Fruit fly (Drosophila melanogaster) whole organism, adult: Measurements from ENCODE around the gene mbo.

ENCODE experiments used
- CG11617 ChIP-seq: fragments of 200-800 bp; sonication (Bioruptor generic); optimal IDR thresholded peaks from 2 replicates; lab custom pipeline; 2017; ENCODE audit warnings: mild to moderate bottlenecking, missing biosample characterization, missing genetic modification reagents, missing genetic modification characterization
- CG14711 ChIP-seq: fragments of 200-800 bp; sonication (Bioruptor generic); optimal IDR thresholded peaks from 2 replicates; lab custom pipeline; 2018; ENCODE audit warnings: missing biosample characterization, mild to moderate bottlenecking, missing genetic modification characterization, moderate library complexity
- CG1620 ChIP-seq: fragments of 200-800 bp; sonication (Bioruptor generic); optimal IDR thresholded peaks from 2 replicates; lab custom pipeline; 2016; ENCODE audit warnings: missing biosample characterization, missing genetic modification characterization
- CG5204 ChIP-seq: fragments of 200-800 bp; sonication (Bioruptor generic); optimal IDR thresholded peaks from 2 replicates; lab custom pipeline; 2016; ENCODE audit warnings: missing biosample characterization, missing genetic modification characterization
- CG7045 ChIP-seq: fragments of 200-800 bp; sonication (Bioruptor generic); optimal IDR thresholded peaks from 2 replicates; lab custom pipeline; 2017; ENCODE audit warnings: missing biosample characterization, mild to moderate bottlenecking, missing genetic modification characterization
- CG7101 ChIP-seq: fragments of 200-800 bp; sonication (Bioruptor generic); optimal IDR thresholded peaks from 2 replicates; lab custom pipeline; 2018; ENCODE audit warnings: missing biosample characterization, mild to moderate bottlenecking, missing genetic modification characterization, moderate library complexity
- Clk ChIP-seq: fragments of 200-800 bp; sonication (Bioruptor generic); optimal IDR thresholded peaks from 2 replicates; lab custom pipeline; 2017; ENCODE audit warnings: missing biosample characterization, missing genetic modification characterization
- Hr96 ChIP-seq: fragments of 200-800 bp; sonication (Bioruptor generic); optimal IDR thresholded peaks from 2 replicates; lab custom pipeline; 2016; ENCODE audit warnings: missing biosample characterization, missing genetic modification characterization
- cnc ChIP-seq, 2 experiments: fragments of >200 bp; optimal IDR thresholded peaks; 2 replicates each; lab custom pipeline; 2017
- pad ChIP-seq: fragments of 200-800 bp; sonication (Bioruptor generic); optimal IDR thresholded peaks from 3 replicates; lab custom pipeline; 2017; ENCODE audit warnings: missing biosample characterization, missing genetic modification characterization, mild to moderate bottlenecking, moderate library complexity, missing genetic modification reagents
- toe ChIP-seq: fragments of 200-800 bp; sonication (Bioruptor generic); optimal IDR thresholded peaks from 2 replicates; lab custom pipeline; 2016; ENCODE audit warnings: missing biosample characterization, missing genetic modification characterization

DNA sequence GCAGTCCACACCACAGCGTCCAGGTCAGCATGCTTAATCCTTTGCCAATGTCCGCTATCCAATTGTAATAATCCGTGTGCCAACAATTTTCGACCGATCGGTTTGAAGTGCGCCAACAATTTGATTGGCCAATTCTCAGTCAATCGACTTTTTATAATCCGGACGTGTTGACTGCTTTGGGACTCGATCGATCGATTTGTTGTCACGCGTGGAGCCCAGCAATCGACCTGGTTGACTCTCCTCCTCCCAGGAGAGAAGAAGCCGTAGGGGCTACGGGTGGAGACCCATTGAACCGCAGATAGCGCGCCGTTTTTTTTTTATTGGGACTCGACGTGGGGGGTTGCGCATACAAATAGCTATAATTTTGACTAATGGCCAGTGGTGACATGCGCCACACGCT lies 2.4 kb upstream of the mbo start, which contains the start of gene Cyp313a4:
- no peak for TF ChIP-seq CG11617 (GFP tag; lab: Kevin White, UChicago)
- TF ChIP-seq Hr96 (GFP tag; lab: Kevin White, UChicago): no peak
- no peak for TF ChIP-seq toe (GFP tag; lab: Kevin White, UChicago)
- no peak for TF ChIP-seq CG1620 (GFP tag; lab: Kevin White, UChicago)
- TF ChIP-seq Clk (GFP tag; lab: Kevin White, UChicago): no peak
- no peak for TF ChIP-seq CG7045 (GFP tag; lab: Kevin White, UChicago)
- no peak for TF ChIP-seq CG14711
- TF ChIP-seq pad (GFP tag; lab: Kevin White, UChicago): no peak
- TF ChIP-seq CG5204 (GFP tag; lab: Kevin White, UChicago): no peak
- no peak for TF ChIP-seq CG7101
- TF ChIP-seq cnc (optimal IDR thresholded peaks at IDR 0.05; lab: Kevin White, UChicago): no peak
